Fruit fly (Drosophila melanogaster): ENCODE data around the gene CG11068.

Gene CG11068

DNA sequence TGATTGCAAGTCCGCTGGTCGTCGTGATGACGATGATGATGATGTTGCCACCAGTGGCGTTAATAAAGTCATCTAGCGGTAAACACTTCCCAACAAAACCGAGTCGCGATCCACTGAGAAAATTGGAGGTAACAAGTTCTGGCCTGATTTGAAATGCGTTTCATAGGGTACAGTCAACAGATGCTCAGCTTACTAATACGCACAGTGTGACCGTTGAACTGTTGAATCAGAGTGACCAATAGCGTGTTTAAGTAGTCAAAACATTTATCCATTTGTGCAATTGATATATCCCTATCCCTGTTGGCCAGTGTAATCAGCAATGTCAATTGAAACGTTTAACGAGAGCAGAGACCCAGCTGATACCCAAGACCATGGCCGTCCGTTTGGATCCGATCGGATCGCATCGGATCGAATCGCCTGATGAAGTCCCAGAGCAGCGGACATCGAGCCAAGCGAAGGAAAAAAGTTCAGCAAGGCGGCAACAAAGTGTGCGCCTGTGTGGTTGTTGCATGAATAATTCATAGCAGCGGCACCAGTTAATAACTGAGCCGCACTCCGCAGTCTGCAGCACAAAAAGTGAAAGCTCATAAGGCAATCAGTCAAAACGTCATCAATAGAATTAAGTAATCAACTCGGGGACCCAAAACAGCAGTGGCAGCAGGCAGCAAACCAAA lies 6.8 kb upstream of the CG11068 start:
- TF ChIP-seq pan (optimal IDR thresholded peaks at IDR 0.05), result no peak
- TF ChIP-seq Dll (optimal IDR thresholded peaks at IDR 0.05), result peak; percentile 63

DNA sequence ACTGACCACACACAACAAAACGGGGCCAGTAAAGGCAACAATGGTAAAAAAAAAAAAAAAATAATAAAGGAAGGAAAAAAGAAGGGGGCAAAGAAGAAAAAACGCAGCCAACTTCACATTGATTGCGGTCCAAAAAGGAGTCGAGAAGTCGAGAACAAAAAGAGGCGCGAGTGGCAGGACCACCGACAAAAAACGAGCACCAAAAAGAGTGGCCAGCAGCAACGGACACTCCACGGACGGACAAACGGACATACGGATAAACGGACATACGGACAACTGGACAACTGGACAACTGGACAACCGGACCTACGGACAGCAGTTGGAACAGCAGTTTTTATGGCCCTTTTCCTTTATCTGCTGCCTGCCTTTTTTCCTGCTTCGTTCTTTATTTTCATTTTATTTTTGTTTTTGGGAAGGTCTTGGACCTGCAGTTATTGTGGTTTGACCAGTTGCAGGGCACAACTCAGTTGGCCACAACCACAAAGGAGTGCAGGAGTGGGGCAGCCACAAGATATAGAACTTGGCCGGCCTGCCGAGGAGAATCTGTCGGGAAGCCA lies 6.2 kb upstream of the CG11068 start:
- no peak for TF ChIP-seq Dll (optimal IDR thresholded peaks at IDR 0.05)
- no peak for TF ChIP-seq psq (optimal IDR thresholded peaks at IDR 0.05)
- TF ChIP-seq usp (GFP tag; optimal IDR thresholded peaks at IDR 0.05), result no peak
- TF ChIP-seq EcR (GFP tag; optimal IDR thresholded peaks at IDR 0.05), result no peak
- TF ChIP-seq CG8478 (optimal IDR thresholded peaks at IDR 0.05), result no peak
- no peak for TF ChIP-seq pan (optimal IDR thresholded peaks at IDR 0.05)

DNA sequence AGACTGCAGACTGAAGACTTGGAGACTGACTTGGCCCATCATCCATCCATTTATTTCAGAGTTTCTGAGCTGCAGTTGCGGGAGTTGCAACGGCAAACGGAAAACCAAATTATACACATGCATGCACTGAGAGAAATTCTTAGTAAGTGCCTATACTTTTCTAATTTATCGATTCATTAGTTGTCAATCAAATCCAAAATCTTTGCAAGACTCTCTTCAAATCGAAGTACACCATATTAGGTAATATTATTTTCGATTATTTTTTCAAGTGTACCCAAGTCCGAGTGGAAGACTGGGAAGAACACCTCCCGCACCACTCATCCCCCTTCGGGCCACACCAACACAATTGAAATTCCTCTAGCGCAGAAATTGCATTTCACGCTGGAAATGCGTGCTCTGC lies 3.6 kb upstream of the CG11068 start:
- no peak for TF ChIP-seq pan (optimal IDR thresholded peaks at IDR 0.05)

DNA sequence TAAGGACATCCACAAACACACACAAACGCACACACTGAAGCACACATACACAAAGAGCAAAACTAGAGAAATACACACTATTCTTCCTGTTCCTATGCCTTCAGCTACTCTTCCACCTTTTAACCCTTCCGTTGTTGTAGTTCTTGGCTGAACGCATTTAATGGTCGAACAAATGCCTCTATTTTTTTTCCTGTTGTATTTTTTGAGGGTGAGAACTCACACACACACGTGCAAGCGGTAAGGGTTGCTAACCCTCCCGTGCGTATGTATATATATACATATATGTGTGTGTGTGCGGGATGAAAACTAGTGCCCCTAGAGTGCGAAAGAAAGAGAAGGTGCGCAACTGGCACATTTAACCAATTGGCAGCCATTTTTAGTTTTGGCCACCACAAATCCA lies 750 bp upstream of the CG11068 start:
- TF ChIP-seq pan (optimal IDR thresholded peaks at IDR 0.05) (no peak), usp (GFP tag; optimal IDR thresholded peaks at IDR 0.05) (no peak)

DNA sequence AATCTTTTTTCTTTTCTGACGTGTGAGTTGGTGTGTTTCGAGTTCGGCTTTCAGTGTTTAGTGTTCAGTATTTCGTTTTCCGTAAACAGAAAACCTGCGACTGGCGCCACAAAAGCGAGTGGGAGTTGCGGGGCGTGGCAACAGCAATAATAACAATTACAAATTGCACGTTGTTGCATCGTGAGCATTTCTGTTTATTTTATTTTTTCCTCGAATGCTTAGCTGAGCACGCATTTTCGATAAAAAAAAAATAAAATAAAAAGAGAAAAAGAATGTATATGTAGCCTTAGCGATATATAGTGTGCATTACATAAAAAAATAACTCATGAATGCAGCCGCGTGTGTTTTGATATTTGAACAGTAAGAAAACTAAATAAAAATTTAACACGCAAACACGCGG lies 9.8 kb downstream of the CG11068 start:
- TF ChIP-seq EcR (GFP tag; optimal IDR thresholded peaks at IDR 0.05) (no peak), usp (GFP tag; optimal IDR thresholded peaks at IDR 0.05) (no peak), pan (optimal IDR thresholded peaks at IDR 0.05) (no peak), Dll (optimal IDR thresholded peaks at IDR 0.05) (no peak), CG8478 (optimal IDR thresholded peaks at IDR 0.05) (no peak), psq (optimal IDR thresholded peaks at IDR 0.05) (no peak)

DNA sequence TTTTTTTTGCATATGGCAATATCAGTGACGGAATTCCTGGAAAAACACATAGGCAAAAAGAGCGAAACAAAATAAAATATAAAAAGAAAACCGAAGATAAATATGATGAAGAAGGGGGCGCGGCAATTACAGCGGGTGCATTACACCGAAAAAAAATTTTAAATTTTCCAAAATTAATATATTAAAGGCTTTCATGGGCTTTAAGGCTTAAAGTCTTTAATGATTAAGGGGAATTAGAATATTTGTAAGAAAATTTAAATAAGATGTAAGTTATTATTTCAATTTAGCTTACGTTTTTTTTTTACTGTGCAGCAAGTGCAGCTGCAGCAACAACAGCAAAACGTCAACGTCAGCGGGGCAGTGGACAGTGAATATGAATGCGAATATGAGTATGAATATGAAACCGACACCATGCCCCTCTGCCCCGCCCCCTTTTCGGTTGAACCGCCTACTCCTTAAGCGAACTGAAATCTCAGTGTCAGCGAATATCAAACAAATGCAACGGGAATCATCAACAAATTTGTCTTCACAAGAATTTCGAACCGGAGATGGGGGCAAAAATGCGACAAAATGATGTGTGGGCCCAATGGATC lies 17.5 kb downstream of the CG11068 start:
- TF ChIP-seq CG8478 (optimal IDR thresholded peaks at IDR 0.05), result no peak
- no peak for TF ChIP-seq usp (GFP tag; optimal IDR thresholded peaks at IDR 0.05)
- no peak for TF ChIP-seq EcR (GFP tag; optimal IDR thresholded peaks at IDR 0.05)
- TF ChIP-seq pan (optimal IDR thresholded peaks at IDR 0.05), result no peak
- no peak for TF ChIP-seq Dll (optimal IDR thresholded peaks at IDR 0.05)
- no peak for TF ChIP-seq psq (optimal IDR thresholded peaks at IDR 0.05)

DNA sequence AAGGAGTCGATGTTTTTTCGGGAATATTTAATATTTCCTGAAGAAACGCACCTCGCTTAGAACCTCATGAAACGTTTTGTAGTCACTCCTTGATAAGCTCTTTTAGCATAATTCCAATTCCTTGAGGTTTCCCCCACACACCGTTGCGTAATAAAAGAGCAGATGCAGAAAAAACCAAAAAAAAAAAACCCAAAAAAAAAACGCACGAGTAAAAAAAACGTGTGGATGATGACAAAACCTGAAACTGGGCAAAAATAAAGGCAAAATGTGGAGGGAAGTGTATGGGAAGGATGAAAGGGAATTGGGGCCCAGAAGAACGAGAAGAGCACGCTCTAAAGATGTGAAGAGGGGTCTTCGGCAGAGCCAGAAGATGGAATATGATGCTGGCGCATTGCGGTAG lies 25.2 kb downstream of the CG11068 start:
- TF ChIP-seq Dll (optimal IDR thresholded peaks at IDR 0.05), result no peak
- no peak for TF ChIP-seq CG8478 (optimal IDR thresholded peaks at IDR 0.05)
- TF ChIP-seq usp (GFP tag; optimal IDR thresholded peaks at IDR 0.05), result no peak
- no peak for TF ChIP-seq psq (optimal IDR thresholded peaks at IDR 0.05)
- no peak for TF ChIP-seq pan (optimal IDR thresholded peaks at IDR 0.05)
- no peak for TF ChIP-seq EcR (GFP tag; optimal IDR thresholded peaks at IDR 0.05)

DNA sequence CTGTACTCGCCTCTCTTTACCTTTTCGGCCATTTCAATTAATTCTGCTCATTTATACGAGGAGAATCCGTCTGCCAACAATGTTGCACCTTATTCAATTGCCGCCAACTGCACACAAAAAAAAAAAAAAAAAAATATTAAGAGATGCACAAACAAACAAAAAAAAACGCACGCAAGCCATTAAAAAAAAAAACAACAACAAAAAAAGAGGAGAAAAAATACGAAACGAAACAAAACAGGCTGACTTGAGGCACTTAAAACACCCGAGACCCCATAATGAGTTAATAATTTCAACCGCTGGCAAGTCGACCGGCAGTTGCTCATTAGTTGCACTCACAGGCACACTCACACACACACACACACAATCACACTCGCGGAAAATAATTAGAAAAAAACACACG lies 28.0 kb downstream of the CG11068 start:
- TF ChIP-seq EcR (GFP tag; optimal IDR thresholded peaks at IDR 0.05), result no peak
- TF ChIP-seq pan (optimal IDR thresholded peaks at IDR 0.05), result no peak
- no peak for TF ChIP-seq usp (GFP tag; optimal IDR thresholded peaks at IDR 0.05)
- no peak for TF ChIP-seq CG8478 (optimal IDR thresholded peaks at IDR 0.05)
- no peak for TF ChIP-seq psq (optimal IDR thresholded peaks at IDR 0.05)
- TF ChIP-seq Dll (optimal IDR thresholded peaks at IDR 0.05), result no peak

DNA sequence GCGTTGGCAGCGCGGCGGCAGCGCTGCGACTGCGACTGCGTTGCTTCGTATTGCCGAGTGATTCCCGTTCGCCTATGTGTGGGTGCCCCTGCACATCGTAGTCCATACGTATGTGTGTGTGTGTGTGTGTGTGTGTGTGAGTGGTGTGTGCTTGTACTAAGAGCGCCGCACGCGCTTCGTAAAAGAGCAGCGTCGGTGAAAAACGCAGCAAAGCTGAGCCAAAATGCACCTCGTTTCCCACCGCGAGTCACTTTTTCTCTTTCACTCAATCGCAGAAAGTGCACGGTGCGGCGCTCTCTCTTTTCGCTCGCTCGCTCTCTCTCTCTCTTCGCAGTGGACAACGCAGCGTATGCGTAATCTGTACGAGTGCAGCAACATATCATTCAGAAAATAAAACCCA lies 31.5 kb downstream of the CG11068 start:
- no peak for TF ChIP-seq CG8478 (optimal IDR thresholded peaks at IDR 0.05)
- peak; percentile 91 for TF ChIP-seq Dll (optimal IDR thresholded peaks at IDR 0.05)
- no peak for TF ChIP-seq usp (GFP tag; optimal IDR thresholded peaks at IDR 0.05)
- no peak for TF ChIP-seq psq (optimal IDR thresholded peaks at IDR 0.05)
- TF ChIP-seq pan (optimal IDR thresholded peaks at IDR 0.05), result no peak

DNA sequence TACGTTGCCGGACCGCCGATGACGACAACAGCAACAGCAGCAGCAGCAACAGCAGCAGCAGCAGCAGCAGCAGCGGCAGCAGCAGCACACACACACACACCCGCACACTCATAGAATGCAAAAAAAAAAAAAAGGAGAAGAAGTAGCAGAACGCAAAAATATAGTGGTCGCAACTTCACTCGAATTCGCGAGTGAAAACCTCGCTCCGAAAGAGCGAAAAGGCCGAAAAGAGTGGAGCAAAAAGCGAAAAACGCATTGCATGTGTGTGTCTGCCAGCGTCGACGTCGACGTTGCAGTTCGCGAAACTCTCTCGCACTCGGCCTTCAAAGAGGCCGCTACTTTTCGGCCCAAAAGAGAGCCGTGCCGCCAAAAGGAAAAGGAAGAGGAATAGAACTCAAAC lies 33.8 kb downstream of the CG11068 start:
- TF ChIP-seq psq (optimal IDR thresholded peaks at IDR 0.05) (no peak), pan (optimal IDR thresholded peaks at IDR 0.05) (no peak), usp (GFP tag; optimal IDR thresholded peaks at IDR 0.05) (no peak), Dll (optimal IDR thresholded peaks at IDR 0.05) (peak; percentile 23), CG8478 (optimal IDR thresholded peaks at IDR 0.05) (no peak)

DNA sequence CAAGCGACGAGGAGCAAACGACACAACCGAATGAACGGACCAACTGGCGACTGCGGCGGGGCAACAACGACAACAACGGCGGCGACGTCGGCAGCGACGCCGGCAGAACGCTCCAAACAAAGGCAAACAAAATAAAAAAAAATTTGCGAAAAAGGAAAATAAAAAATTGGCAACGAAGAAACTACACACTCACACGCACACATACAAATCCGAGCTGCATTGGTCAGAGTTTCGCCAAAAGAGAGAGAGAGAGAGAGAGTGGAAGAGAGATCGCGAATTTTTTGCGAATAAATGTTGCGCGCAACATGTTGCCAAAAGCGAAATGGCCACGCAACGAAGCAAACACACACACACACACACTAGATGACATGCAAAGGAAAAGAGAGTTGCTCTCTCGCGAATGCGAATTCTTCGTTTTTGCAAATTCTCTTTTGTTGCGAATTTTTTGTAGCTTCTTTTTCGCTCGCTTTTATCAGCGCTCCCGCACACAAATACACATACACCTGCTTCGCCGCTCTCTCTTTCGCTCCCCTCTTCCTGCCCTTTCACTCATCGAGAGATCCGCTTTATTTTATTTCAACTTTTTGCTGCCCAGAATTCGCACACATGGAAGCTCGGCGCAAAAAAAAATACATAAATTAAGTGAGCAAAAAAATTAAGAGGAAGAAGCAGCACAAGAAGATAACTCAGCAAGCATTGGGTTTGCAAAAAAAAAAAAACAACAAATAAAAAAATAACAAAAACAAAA lies 35.6 kb downstream of the CG11068 start, which contains the start of gene mamo:
Gene mamo, minus strand, starts transcription at position 54 of the 748 bp plus-strand sequence.
- peak; percentile 78 for TF ChIP-seq Dll (optimal IDR thresholded peaks at IDR 0.05)
- no peak for TF ChIP-seq psq (optimal IDR thresholded peaks at IDR 0.05)

DNA sequence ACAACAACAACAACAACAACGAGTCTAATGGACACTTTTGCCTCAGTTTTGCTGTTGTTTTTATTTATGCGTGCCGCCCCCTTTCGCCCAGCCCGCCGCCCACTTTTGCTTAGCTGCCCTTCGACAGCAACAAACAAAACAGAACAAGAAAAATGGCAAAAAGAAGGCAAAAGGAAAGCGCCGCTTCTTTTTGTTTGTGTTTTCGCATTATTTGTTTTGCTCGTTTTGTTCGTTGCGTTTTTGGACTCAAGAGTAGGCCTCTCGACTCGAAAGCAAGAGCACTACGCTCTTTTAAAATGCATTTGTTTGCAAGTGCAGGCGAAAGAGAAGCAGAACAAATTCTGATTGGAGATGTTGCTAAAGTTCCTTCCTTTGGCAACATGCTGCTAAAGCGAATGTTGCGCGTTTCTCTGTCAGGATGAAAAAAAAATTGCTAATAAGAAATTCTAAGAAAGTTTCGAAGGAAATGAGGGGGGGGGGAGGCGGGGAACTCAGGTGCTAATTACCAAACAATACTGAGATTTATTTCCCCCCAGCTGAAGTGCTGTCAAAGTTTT lies 38.2 kb downstream of the CG11068 start:
- TF ChIP-seq pan (optimal IDR thresholded peaks at IDR 0.05), result no peak
- TF ChIP-seq EcR (GFP tag; optimal IDR thresholded peaks at IDR 0.05), result no peak
- TF ChIP-seq usp (GFP tag; optimal IDR thresholded peaks at IDR 0.05), result no peak
- TF ChIP-seq CG8478 (optimal IDR thresholded peaks at IDR 0.05), result no peak
- no peak for TF ChIP-seq psq (optimal IDR thresholded peaks at IDR 0.05)
- TF ChIP-seq Dll (optimal IDR thresholded peaks at IDR 0.05), result no peak

Data from whole organism.